Worm (Caenorhabditis elegans) whole organism, L2 larva: ENCODE results near the gene C02B10.6.
"Not testable (repeated sequence)": the region's sequence is repeated elsewhere in the genome, so short reads cannot be mapped to it uniquely, and the experiment has no call there.

Experiments used
- Y55F3AM.14 ChIP-seq: fragments of 200-800 bp; sonication (Bioruptor generic); optimal IDR thresholded peaks from 2 replicates; lab custom pipeline; 2018; ENCODE audit warnings: mild to moderate bottlenecking, missing genetic modification characterization, missing compliant biosample characterization
- ama-1 ChIP-seq: fragments of 150-350 bp; optimal IDR thresholded peaks from 2 replicates; lab custom pipeline; 2018; ENCODE audit warnings: inconsistent platforms
- dmd-4 ChIP-seq: sonication (generic microtip); optimal IDR thresholded peaks from 2 replicates; lab custom pipeline; 2017; ENCODE audit warnings: missing biosample characterization, missing genetic modification characterization
- lin-13 ChIP-seq: fragments of 150-350 bp; optimal IDR thresholded peaks from 2 replicates; lab custom pipeline; 2014; ENCODE audit warnings: missing biosample characterization, missing genetic modification reagents, missing genetic modification characterization
- mdl-1 ChIP-seq, 2 experiments: fragments of 150-350 bp in 1 of 2; sonication (generic microtip) in 1 of 2; optimal IDR thresholded peaks; 2 replicates each; lab custom pipeline; 2017; ENCODE audit warnings: missing biosample characterization in 2 of 2, missing genetic modification characterization in 2 of 2
- nhr-10 ChIP-seq: sonication (generic microtip); optimal IDR thresholded peaks from 2 replicates; lab custom pipeline; 2017; ENCODE audit warnings: missing biosample characterization, missing genetic modification characterization
- nhr-11 ChIP-seq: fragments of 150-350 bp; optimal IDR thresholded peaks from 2 replicates; lab custom pipeline; 2014; ENCODE audit warnings: missing biosample characterization, missing genetic modification characterization
- nhr-12 ChIP-seq: fragments of 150-350 bp; optimal IDR thresholded peaks from 2 replicates; lab custom pipeline; 2014; ENCODE audit warnings: missing biosample characterization, missing genetic modification characterization
- nhr-237 ChIP-seq: fragments of 150-350 bp; optimal IDR thresholded peaks from 2 replicates; lab custom pipeline; 2014; ENCODE audit warnings: missing biosample characterization, missing genetic modification characterization
- nhr-25 ChIP-seq: fragments of 150-350 bp; sonication (generic microtip); optimal IDR thresholded peaks from 3 replicates; lab custom pipeline; 2014; ENCODE audit warnings: missing biosample characterization, missing genetic modification characterization
- unc-55 ChIP-seq: fragments of 150-350 bp; sonication (generic microtip); optimal IDR thresholded peaks from 3 replicates; lab custom pipeline; 2014; ENCODE audit warnings: missing biosample characterization, missing genetic modification reagents, missing genetic modification characterization
- zag-1 ChIP-seq: fragments of 150-350 bp; optimal IDR thresholded peaks from 2 replicates; lab custom pipeline; 2014; ENCODE audit warnings: missing biosample characterization, missing genetic modification characterization

- not testable (repeated sequence) for TF ChIP-seq mdl-1 (tag; optimal IDR thresholded peaks at IDR 0.05; lab: Kevin White, UChicago); zag-1 (tag; lab: Kevin White, UChicago); dmd-4 (tag; lab: Kevin White, UChicago); lin-13 (GFP tag; lab: Kevin White, UChicago); nhr-237 (tag; lab: Kevin White, UChicago); nhr-25 (tag; lab: Kevin White, UChicago); ama-1; nhr-12 (tag; lab: Kevin White, UChicago); nhr-11 (tag; lab: Kevin White, UChicago); unc-55 (GFP tag; lab: Kevin White, UChicago); Y55F3AM.14 (GFP tag; lab: Kevin White, UChicago); nhr-10
Measured at ce11 chrIV:5062278-5062677, 8.4 kb upstream of the C02B10.6 start, which contains the start of gene msp-57.
